Worm (Caenorhabditis elegans): ENCODE measurements around the gene T09B9.3.

- no peak for TF ChIP-seq unc-39 (tag; optimal IDR thresholded peaks at IDR 0.05)
- TF ChIP-seq nhr-77 (tag; optimal IDR thresholded peaks at IDR 0.05), result no peak
- TF ChIP-seq ceh-28 (tag; optimal IDR thresholded peaks at IDR 0.05), result no peak
- no peak for TF ChIP-seq lin-15B (tag; optimal IDR thresholded peaks at IDR 0.05)
- no peak for TF ChIP-seq attf-4 (tag; optimal IDR thresholded peaks at IDR 0.05)
- TF ChIP-seq hif-1 (tag; optimal IDR thresholded peaks at IDR 0.05), result no peak
- TF ChIP-seq mep-1 (tag; optimal IDR thresholded peaks at IDR 0.05), result no peak
- no peak for TF ChIP-seq nhr-11 (tag; optimal IDR thresholded peaks at IDR 0.05)
- TF ChIP-seq zag-1 (tag; optimal IDR thresholded peaks at IDR 0.05), result no peak
- no peak for TF ChIP-seq nhr-25 (tag; optimal IDR thresholded peaks at IDR 0.05; ENCODE audit: borderline replicate concordance, insufficient read depth)
- TF ChIP-seq tag-97 (GFP tag; IDR thresholded peaks at IDR 0.05), result no peak
- no peak for TF ChIP-seq fos-1 (tag; optimal IDR thresholded peaks at IDR 0.05)
- no peak for TF ChIP-seq pha-4 (GFP tag; IDR thresholded peaks at IDR 0.05)
- no peak for TF ChIP-seq pha-4 (tag; optimal IDR thresholded peaks at IDR 0.05)
- TF ChIP-seq F37D6.2 (tag; optimal IDR thresholded peaks at IDR 0.05), result no peak
Measured at ce11 chrX:9798530-9798929, 37.4 kb upstream of the T09B9.3 start, which contains the start of gene F36G3.3.
